Worm (Caenorhabditis elegans): Measurements from ENCODE around the gene nxf-2.
A peak's percentile ranks its signal among the peaks of the same experiment; 100 is the strongest.

nxf-2 gene

ce11 chrV:14447240-14447763 lies 29.7 kb upstream of the nxf-2 start, which contains the start of the genes dlat-1 and fntb-1:
TSS of gene dlat-1 (minus strand) at chrV:14447290.
TSS of gene fntb-1 (plus strand) at chrV:14447651.
- no peak for TF ChIP-seq let-526 (GFP tag; IDR thresholded peaks at IDR 0.05)
- TF ChIP-seq snpc-4 (GFP tag; optimal IDR thresholded peaks at IDR 0.05), result no peak
- peak in 1 of 4 experiments; percentile 6 for TF ChIP-seq snpc-4 (tag; optimal IDR thresholded peaks at IDR 0.05)
- peak; percentile 78 for TF ChIP-seq nhr-80 (tag; optimal IDR thresholded peaks at IDR 0.05)
- peak; percentile 89 for TF ChIP-seq attf-3 (GFP tag; conservative IDR thresholded peaks at IDR 0.05)

ce11 chrV:14446453-14446852 lies 28.8 kb upstream of the nxf-2 start:
- TF ChIP-seq F49E8.2 (tag; optimal IDR thresholded peaks at IDR 0.05; ENCODE audit: insufficient read depth) (no peak), ccch-3 (GFP tag; optimal IDR thresholded peaks at IDR 0.05) (no peak), ceh-79 (tag; optimal IDR thresholded peaks at IDR 0.05) (no peak), efl-1 (GFP tag; optimal IDR thresholded peaks at IDR 0.05) (no peak), zfh-2 (GFP tag; conservative IDR thresholded peaks at IDR 0.05) (peak; percentile 56; the same call in 1 of the 2 replicates), F10E7.11 (tag; optimal IDR thresholded peaks at IDR 0.05) (no peak)

DNA sequence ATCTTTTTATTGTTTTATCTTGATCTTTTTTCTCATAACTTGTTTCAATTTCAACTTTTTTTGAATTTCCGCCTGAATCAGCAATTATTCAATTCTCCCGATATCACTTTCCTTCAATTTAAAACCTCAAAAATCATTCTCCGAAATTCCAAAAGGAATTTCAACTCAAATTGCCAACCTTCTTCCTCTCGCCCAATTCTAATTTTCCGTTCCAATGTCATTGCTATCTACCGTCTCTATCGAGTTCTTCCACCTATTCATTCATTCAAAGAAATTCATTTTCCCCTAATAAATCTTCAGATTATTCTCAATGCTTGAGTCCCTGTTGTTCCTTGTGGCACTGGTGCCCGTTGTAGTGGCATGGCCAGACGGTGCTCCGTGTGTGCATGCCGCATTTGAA lies 23.2 kb upstream of the nxf-2 start, which contains the start of gene F23B12.4:
Gene F23B12.4 (plus strand): TSS at position 301 of the 400 bp plus-strand sequence.
- TF ChIP-seq snpc-4 (GFP tag; optimal IDR thresholded peaks at IDR 0.05) (no peak), snpc-4 (tag; optimal IDR thresholded peaks at IDR 0.05) (no peak), F37B4.10 (GFP tag; IDR thresholded peaks at IDR 0.05) (no peak), egl-44 (GFP tag; IDR thresholded peaks at IDR 0.05) (no peak), unc-130 (GFP tag; optimal IDR thresholded peaks at IDR 0.05) (no peak), lin-54 (GFP tag; optimal IDR thresholded peaks at IDR 0.05) (no peak), fkh-3 (tag; optimal IDR thresholded peaks at IDR 0.05) (no peak), snpc-1.1 (tag; optimal IDR thresholded peaks at IDR 0.05; ENCODE audit: insufficient read depth) (no peak), dpl-1 (GFP tag; optimal IDR thresholded peaks at IDR 0.05) (no peak), gei-17 (GFP tag; optimal IDR thresholded peaks at IDR 0.05) (no peak), bed-2 (GFP tag; IDR thresholded peaks at IDR 0.05) (no peak)

DNA sequence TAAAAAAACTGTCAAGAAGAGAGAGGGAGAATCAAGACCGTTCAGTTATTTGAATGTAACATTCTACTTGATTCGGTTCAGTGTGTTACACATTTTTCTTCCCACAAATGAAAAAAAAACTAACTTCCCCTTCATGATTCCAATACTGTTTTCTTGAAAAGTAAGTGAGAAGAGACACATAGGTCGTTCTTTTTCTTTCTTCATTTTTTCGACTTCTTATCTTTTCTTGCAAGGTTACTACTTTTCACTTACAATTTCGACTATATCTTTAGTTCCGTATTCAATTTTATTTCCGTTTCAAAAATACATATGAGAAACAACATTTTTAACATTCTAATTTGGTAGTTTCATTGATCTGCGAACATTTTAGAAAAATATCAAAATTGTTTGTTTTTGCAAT lies 21.6 kb upstream of the nxf-2 start:
- TF ChIP-seq ceh-100 (GFP tag; IDR thresholded peaks at IDR 0.05) (no peak), let-526 (GFP tag; IDR thresholded peaks at IDR 0.05) (no peak), madf-6 (GFP tag; IDR thresholded peaks at IDR 0.05) (no peak), repo-1 (tag; optimal IDR thresholded peaks at IDR 0.05) (no peak), lin-35 (GFP tag; optimal IDR thresholded peaks at IDR 0.05) (no peak), hlh-26 (GFP tag; conservative IDR thresholded peaks at IDR 0.05) (no peak), lir-1 (GFP tag; conservative IDR thresholded peaks at IDR 0.05) (no peak)

DNA sequence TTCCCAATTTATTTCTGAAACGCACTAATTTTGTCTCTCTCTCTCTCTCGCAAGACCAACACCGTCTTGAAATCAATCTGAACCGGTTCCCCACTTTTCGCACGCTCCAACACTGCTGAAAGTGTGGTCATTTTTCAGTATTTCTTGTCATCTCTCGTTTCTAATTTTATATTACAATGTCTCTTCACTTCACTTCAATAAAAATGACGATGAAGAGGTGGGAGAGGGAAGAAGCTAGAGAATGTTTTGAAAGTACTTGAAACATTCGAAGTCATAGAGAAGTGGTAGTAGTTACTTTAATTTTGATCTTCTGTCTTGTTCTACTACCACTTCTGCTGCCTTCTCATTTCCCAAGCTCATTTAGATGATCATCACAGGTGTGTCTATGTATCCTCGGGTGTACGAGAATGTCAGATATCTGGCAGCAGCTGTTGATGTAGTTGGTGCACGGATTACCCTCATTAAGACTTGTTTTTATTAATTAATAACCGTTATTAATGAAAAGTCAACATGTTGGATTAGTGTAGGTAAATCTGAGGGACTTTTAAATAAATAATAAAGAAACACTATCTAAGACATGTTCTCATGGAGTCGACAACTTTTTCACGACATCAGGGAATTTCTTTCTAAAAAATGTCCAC lies 20.6 kb upstream of the nxf-2 start:
- TF ChIP-seq ets-4 (GFP tag; optimal IDR thresholded peaks at IDR 0.05), result no peak

- TF ChIP-seq ceh-100 (GFP tag; IDR thresholded peaks at IDR 0.05) (no peak), tbx-9 (tag; optimal IDR thresholded peaks at IDR 0.05; ENCODE audit: borderline replicate concordance) (no peak), akir-1 (GFP tag; optimal IDR thresholded peaks at IDR 0.05) (no peak), madf-3 (GFP tag; IDR thresholded peaks at IDR 0.05) (no peak), hrde-1 (tag; optimal IDR thresholded peaks at IDR 0.05; ENCODE audit: borderline replicate concordance) (no peak), aptf-3 (GFP tag; IDR thresholded peaks at IDR 0.05) (no peak), mel-28 (tag; optimal IDR thresholded peaks at IDR 0.05; ENCODE audit: borderline replicate concordance) (no peak), hsf-1 (GFP tag; IDR thresholded peaks at IDR 0.05) (no peak), nhr-27 (tag; optimal IDR thresholded peaks at IDR 0.05) (no peak), D2030.7 (GFP tag; IDR thresholded peaks at IDR 0.05) (no peak), snpc-3.4 (tag; optimal IDR thresholded peaks at IDR 0.05) (no peak), ZK185.1 (tag; optimal IDR thresholded peaks at IDR 0.05; ENCODE audit: poor library complexity, severe bottlenecking) (no peak), cebp-2 (GFP tag; IDR thresholded peaks at IDR 0.05) (no peak)
Measured at ce11 chrV:14437355-14437754, 19.7 kb upstream of the nxf-2 start.
